Worm (Caenorhabditis elegans) whole organism, L4 larva: Measurements from ENCODE around the gene Y45G12B.2.

ENCODE experiments used
- ama-1 ChIP-seq: fragments of 150-350 bp; optimal IDR thresholded peaks from 2 replicates; lab custom pipeline; 2014; ENCODE audit warnings: inconsistent platforms, mixed read lengths
- ceh-82 ChIP-seq: sonication (generic microtip); optimal IDR thresholded peaks from 2 replicates; lab custom pipeline; 2017; ENCODE audit warnings: missing biosample characterization, missing genetic modification characterization
- lin-29 ChIP-seq: fragments of 200-800 bp; sonication (Bioruptor generic); IDR thresholded peaks from 2 replicates; pipeline ENCODE4 v1.3.6; 2022; ENCODE audit warnings: missing genetic modification reagents, missing genetic modification characterization, missing compliant biosample characterization
- nhr-11 ChIP-seq: fragments of 150-350 bp; optimal IDR thresholded peaks from 2 replicates; lab custom pipeline; 2014; ENCODE audit warnings: missing biosample characterization, missing genetic modification characterization
- nhr-237 ChIP-seq: sonication (generic microtip); optimal IDR thresholded peaks from 2 replicates; lab custom pipeline; 2017; ENCODE audit warnings: missing biosample characterization, missing genetic modification characterization
- snpc-4 ChIP-seq: fragments of 150-350 bp; optimal IDR thresholded peaks from 2 replicates; lab custom pipeline; 2014; ENCODE audit warnings: missing biosample characterization, missing genetic modification characterization

DNA sequence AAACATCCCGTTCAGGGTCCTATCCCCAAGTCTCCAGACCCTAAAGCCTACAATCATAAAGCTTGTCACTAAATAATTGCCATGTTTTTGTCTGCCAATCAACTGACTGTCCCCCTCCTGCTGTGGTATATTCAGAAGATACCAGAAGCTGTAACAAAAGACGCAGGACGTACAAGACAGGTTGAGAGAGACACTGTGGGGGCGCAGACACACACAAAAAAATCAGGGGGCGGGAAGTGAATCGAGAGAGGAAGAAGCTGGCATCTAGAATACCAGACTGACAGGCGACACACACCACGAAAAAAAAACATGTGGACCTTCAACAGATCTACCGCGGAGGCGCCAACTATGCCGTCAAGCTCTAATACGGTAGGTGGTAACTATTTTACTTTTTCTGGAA, 23.4 kb upstream of the Y45G12B.2 start, which contains the start of gene kel-8:
- TF ChIP-seq nhr-11 (tag; lab: Kevin White, UChicago) (no peak), nhr-237 (tag; lab: Kevin White, UChicago) (no peak), snpc-4 (tag; lab: Kevin White, UChicago) (no peak), lin-29 (GFP tag; lab: Robert Waterston, UW) (no peak), ama-1 (no peak), ceh-82 (no peak)
